Worm (Caenorhabditis elegans): Measurements from ENCODE around the gene yju-2.

Gene yju-2

ce11 chrIII:7166664-7167567, 17.2 kb upstream of the yju-2 start (continued):
- peak; percentile 30 for TF ChIP-seq nhr-85 (tag)
- no peak for TF ChIP-seq lin-15B (tag; optimal IDR thresholded peaks at IDR 0.05)
- TF ChIP-seq ceh-82 (tag; optimal IDR thresholded peaks at IDR 0.05): peak; percentile 40 to 51 (median 47)

ce11 chrIII:7167568-7167937, 16.6 kb upstream of the yju-2 start, which contains the start of gene acs-4:
TSS of gene acs-4 (plus strand) at chrIII:7167838.
- no peak for TF ChIP-seq jun-1 (tag; optimal IDR thresholded peaks at IDR 0.05)
- no peak for TF ChIP-seq nhr-77 (tag; optimal IDR thresholded peaks at IDR 0.05)
- TF ChIP-seq blmp-1 (tag; optimal IDR thresholded peaks at IDR 0.05): peak; percentile 12

- TF ChIP-seq ztf-11 (tag; optimal IDR thresholded peaks at IDR 0.05): no peak
- TF ChIP-seq jun-1 (tag; optimal IDR thresholded peaks at IDR 0.05): no peak
- no peak for TF ChIP-seq nhr-11 (tag; optimal IDR thresholded peaks at IDR 0.05)
- no peak for TF ChIP-seq ama-1 (optimal IDR thresholded peaks at IDR 0.05)
- no peak for TF ChIP-seq unc-98 (GFP tag; IDR thresholded peaks at IDR 0.05)
- no peak for TF ChIP-seq elt-3 (tag; optimal IDR thresholded peaks at IDR 0.05)
- TF ChIP-seq C04F5.9 (tag; optimal IDR thresholded peaks at IDR 0.05): no peak
- no peak for TF ChIP-seq nhr-47 (tag; optimal IDR thresholded peaks at IDR 0.05)
- TF ChIP-seq alr-1 (tag; optimal IDR thresholded peaks at IDR 0.05; ENCODE audit: borderline replicate concordance): no peak
- TF ChIP-seq pag-3 (tag; optimal IDR thresholded peaks at IDR 0.05; ENCODE audit: borderline replicate concordance, insufficient read depth): no peak
- TF ChIP-seq mab-9 (GFP tag; IDR thresholded peaks at IDR 0.05): no peak
- TF ChIP-seq aly-2 (tag; optimal IDR thresholded peaks at IDR 0.05): no peak
- TF ChIP-seq snu-23 (GFP tag; optimal IDR thresholded peaks at IDR 0.05): no peak
- no peak for TF ChIP-seq ceh-8 (GFP tag; optimal IDR thresholded peaks at IDR 0.05)
- no peak for TF ChIP-seq zip-4 (GFP tag; optimal IDR thresholded peaks at IDR 0.05)
- TF ChIP-seq fkh-8 (tag; optimal IDR thresholded peaks at IDR 0.05): no peak
- no peak for TF ChIP-seq ztf-4 (tag; optimal IDR thresholded peaks at IDR 0.05)
Measured at ce11 chrIII:7170090-7170489, 14.0 kb upstream of the yju-2 start.

ce11 chrIII:7178497-7178896, 5.6 kb upstream of the yju-2 start:
- no peak for TF ChIP-seq efl-1 (optimal IDR thresholded peaks at IDR 0.05)
- peak in 1 of 2 experiments; percentile 85 for TF ChIP-seq efl-1 (GFP tag; optimal IDR thresholded peaks at IDR 0.05 in 1 of 2)
- TF ChIP-seq aha-1 (tag; optimal IDR thresholded peaks at IDR 0.05): no peak
- no peak for TF ChIP-seq pqm-1 (tag; optimal IDR thresholded peaks at IDR 0.05)
- TF ChIP-seq nhr-85 (tag): peak; percentile 46
- no peak for TF ChIP-seq nhr-71 (tag; optimal IDR thresholded peaks at IDR 0.05)
- no peak for TF ChIP-seq ztf-11 (tag; optimal IDR thresholded peaks at IDR 0.05)
- TF ChIP-seq lsy-2 (tag; optimal IDR thresholded peaks at IDR 0.05): peak in 1 of 2 experiments; percentile 14
- no peak for TF ChIP-seq unc-30 (tag; optimal IDR thresholded peaks at IDR 0.05)
- TF ChIP-seq nhr-90 (tag; optimal IDR thresholded peaks at IDR 0.05; ENCODE audit: poor library complexity): no peak

- TF ChIP-seq hlh-17 (GFP tag; optimal IDR thresholded peaks at IDR 0.05; ENCODE audit: borderline replicate concordance): no peak
- TF ChIP-seq nhr-71 (tag; optimal IDR thresholded peaks at IDR 0.05): peak; percentile 93
- TF ChIP-seq aha-1 (tag; optimal IDR thresholded peaks at IDR 0.05): peak; percentile 77
- TF ChIP-seq mab-9 (GFP tag; IDR thresholded peaks at IDR 0.05): peak; percentile 59
- TF ChIP-seq unc-98 (GFP tag; IDR thresholded peaks at IDR 0.05): no peak
- TF ChIP-seq tlp-1 (tag; optimal IDR thresholded peaks at IDR 0.05): no peak
- TF ChIP-seq unc-30 (tag; optimal IDR thresholded peaks at IDR 0.05): no peak
- peak; percentile 67 for TF ChIP-seq ceh-8 (GFP tag; optimal IDR thresholded peaks at IDR 0.05)
- peak; percentile 94 for TF ChIP-seq xbp-1 (tag; optimal IDR thresholded peaks at IDR 0.05)
- peak; percentile 94 for TF ChIP-seq isw-1 (GFP tag; IDR thresholded peaks at IDR 0.05)
- TF ChIP-seq swsn-7 (tag; optimal IDR thresholded peaks at IDR 0.05): peak; percentile 92
- peak; percentile 90 for TF ChIP-seq nhr-77 (tag; optimal IDR thresholded peaks at IDR 0.05)
- TF ChIP-seq lin-39 (tag; optimal IDR thresholded peaks at IDR 0.05): peak; percentile 62
- peak; percentile 94 for TF ChIP-seq nhr-20 (tag; optimal IDR thresholded peaks at IDR 0.05)
- peak; percentile 86 for TF ChIP-seq jun-1 (tag; optimal IDR thresholded peaks at IDR 0.05)
- no peak for TF ChIP-seq nhr-84 (tag; optimal IDR thresholded peaks at IDR 0.05)
- TF ChIP-seq fkh-8 (tag; optimal IDR thresholded peaks at IDR 0.05): peak; percentile 88
- peak; percentile 92 for TF ChIP-seq nhr-47 (tag; optimal IDR thresholded peaks at IDR 0.05)
- peak; percentile 77 for TF ChIP-seq lir-3 (tag; optimal IDR thresholded peaks at IDR 0.05; ENCODE audit: poor library complexity)
- no peak for TF ChIP-seq unc-62 (GFP tag; optimal IDR thresholded peaks at IDR 0.05)
- TF ChIP-seq efl-3 (GFP tag; optimal IDR thresholded peaks at IDR 0.05): no peak
Measured at ce11 chrIII:7179538-7180301, 4.4 kb upstream of the yju-2 start, which contains the start of the genes rps-14 and rpl-36. TSS of gene rps-14 (minus strand) at chrIII:7179588. TSS of gene rpl-36 (plus strand) at chrIII:7180251.
